Worm (Caenorhabditis elegans) whole organism, L3 larva: ENCODE measurements around the gene T13B5.9.

ENCODE experiments used
- elt-3 ChIP-seq, 3 experiments: fragments of 150-350 bp in 1 of 3; sonication (generic microtip) in 2 of 3; optimal IDR thresholded peaks; 2 replicates in 2 of 3; 4 replicates in 1 of 3; lab custom pipeline; 2014 to 2017; ENCODE audit warnings: missing biosample characterization in 3 of 3, missing genetic modification characterization in 3 of 3
- nhr-12 ChIP-seq: fragments of 150-350 bp; optimal IDR thresholded peaks from 2 replicates; lab custom pipeline; 2014; ENCODE audit warnings: missing biosample characterization, missing genetic modification characterization
- nhr-23 ChIP-seq: fragments of 150-350 bp; optimal IDR thresholded peaks from 2 replicates; lab custom pipeline; 2014; ENCODE audit warnings: missing biosample characterization, missing genetic modification reagents, missing genetic modification characterization
- nhr-77 ChIP-seq: fragments of 150-350 bp; optimal IDR thresholded peaks from 2 replicates; lab custom pipeline; 2014; ENCODE audit warnings: missing biosample characterization, missing genetic modification characterization
- pqm-1 ChIP-seq: fragments of 150-350 bp; optimal IDR thresholded peaks from 2 replicates; lab custom pipeline; 2017; ENCODE audit warnings: missing biosample characterization, missing genetic modification characterization, inconsistent platforms

DNA sequence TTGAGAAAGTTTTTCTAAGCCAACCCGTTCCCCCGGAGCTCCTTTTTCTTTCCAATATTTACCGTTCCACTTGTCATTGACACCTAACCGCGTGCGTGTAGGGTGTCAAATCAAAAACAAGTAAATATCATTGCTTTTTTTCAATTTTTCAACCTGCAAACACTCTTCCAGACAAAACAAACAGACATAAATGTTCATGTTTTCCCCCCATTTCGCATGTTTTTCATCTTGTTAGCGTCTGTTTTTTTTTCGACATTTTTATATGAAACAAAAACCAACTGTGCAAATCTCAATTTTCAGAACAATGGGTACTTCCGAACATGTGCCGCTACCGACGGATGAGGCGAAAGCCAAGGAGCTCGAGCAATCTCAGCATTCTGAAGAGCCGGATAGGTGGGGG lies 12.6 kb downstream of the T13B5.9 start, which contains the start of gene snf-3:
- no peak for TF ChIP-seq pqm-1 (tag; lab: Kevin White, UChicago)
- TF ChIP-seq nhr-12 (tag; lab: Kevin White, UChicago): no peak
- TF ChIP-seq nhr-23: no peak
- no peak for TF ChIP-seq elt-3 (tag; optimal IDR thresholded peaks at IDR 0.05; lab: Kevin White, UChicago)
- TF ChIP-seq nhr-77 (tag; lab: Kevin White, UChicago): no peak
